Worm (Caenorhabditis elegans) whole organism, L4 larva: ENCODE data around the gene srw-26.

Experiments
- ZK546.5 ChIP-seq, 2 experiments: sonication (generic microtip); optimal IDR thresholded peaks; 2 replicates each; lab custom pipeline; 2017; ENCODE audit warnings: missing biosample characterization in 2 of 2, missing genetic modification characterization in 2 of 2
- cey-2 ChIP-seq: sonication (generic microtip); optimal IDR thresholded peaks from 3 replicates; lab custom pipeline; 2017; ENCODE audit warnings: missing genetic modification characterization, mild to moderate bottlenecking, missing compliant biosample characterization, antibody characterized with exemption, borderline replicate concordance; ENCODE audit not compliant: insufficient read depth
- jun-1 ChIP-seq: fragments of 150-350 bp; optimal IDR thresholded peaks from 2 replicates; lab custom pipeline; 2014; ENCODE audit warnings: missing biosample characterization, missing genetic modification reagents, missing genetic modification characterization
- nhr-28 ChIP-seq: fragments of 150-350 bp; optimal IDR thresholded peaks from 2 replicates; lab custom pipeline; 2014; ENCODE audit warnings: missing biosample characterization, missing genetic modification characterization
- pha-4 ChIP-seq, 2 experiments: fragments of 150-350 bp in 1 of 2; fragments of 200-800 bp in 1 of 2; sonication (Bioruptor generic) in 1 of 2; IDR thresholded peaks in 1 of 2; optimal IDR thresholded peaks in 1 of 2; 2 replicates each; pipeline versions ENCODE4 v1.3.6 to Lab custom; 2014 to 2022; ENCODE audit warnings: missing genetic modification characterization in 2 of 2, missing genetic modification reagents in 2 of 2, missing biosample characterization in 1 of 2, missing compliant biosample characterization in 1 of 2

ce11 chrV:15954932-15955331 is 22.6 kb upstream of the srw-26 start, which contains the start of gene srw-57:
- TF ChIP-seq jun-1 (no peak), cey-2 (tag; lab: Kevin White, UChicago) (no peak), pha-4 (GFP tag; IDR thresholded peaks at IDR 0.05; lab: Robert Waterston, UW) (no peak), pha-4 (tag; optimal IDR thresholded peaks at IDR 0.05; lab: Kevin White, UChicago) (no peak), nhr-28 (tag; lab: Kevin White, UChicago) (no peak), ZK546.5 (tag; optimal IDR thresholded peaks at IDR 0.05; lab: Kevin White, UChicago) (no peak)
